Worm (Caenorhabditis elegans): ENCODE results near the gene acl-6.

acl-6 gene

ce11 chrV:5447057-5447456 lies 13.9 kb downstream of the acl-6 start:
- TF ChIP-seq tlf-1 (GFP tag; optimal IDR thresholded peaks at IDR 0.05) (no peak), snpc-1.3 (tag; optimal IDR thresholded peaks at IDR 0.05; ENCODE audit: insufficient read depth) (no peak), tbx-9 (tag; optimal IDR thresholded peaks at IDR 0.05; ENCODE audit: borderline replicate concordance) (no peak), F57A8.1 (GFP tag; optimal IDR thresholded peaks at IDR 0.05) (no peak), hsf-1 (GFP tag; IDR thresholded peaks at IDR 0.05) (no peak)

ce11 chrV:5450742-5451141 lies 17.6 kb downstream of the acl-6 start:
- TF ChIP-seq snpc-4 (GFP tag; optimal IDR thresholded peaks at IDR 0.05), result no peak
- TF ChIP-seq snpc-4 (tag; optimal IDR thresholded peaks at IDR 0.05), result no peak
- TF ChIP-seq lir-1 (GFP tag; conservative IDR thresholded peaks at IDR 0.05), result no peak
- no peak for TF ChIP-seq nhr-179 (tag; optimal IDR thresholded peaks at IDR 0.05)
- TF ChIP-seq mcd-1 (GFP tag; IDR thresholded peaks at IDR 0.05), result no peak
- TF ChIP-seq rec-8 (tag; optimal IDR thresholded peaks at IDR 0.05), result no peak
- TF ChIP-seq ztf-25 (GFP tag; IDR thresholded peaks at IDR 0.05), result no peak
- TF ChIP-seq ztf-28 (GFP tag; IDR thresholded peaks at IDR 0.05), result no peak
- no peak for TF ChIP-seq F57A8.1 (GFP tag; optimal IDR thresholded peaks at IDR 0.05)
- TF ChIP-seq ceh-40 (GFP tag; IDR thresholded peaks at IDR 0.05), result no peak
- TF ChIP-seq rpc-1 (optimal IDR thresholded peaks at IDR 0.05), result no peak
- TF ChIP-seq rpc-1 (tag; optimal IDR thresholded peaks at IDR 0.05), result no peak
- no peak for TF ChIP-seq Y56A3A.18 (GFP tag; IDR thresholded peaks at IDR 0.05)
- TF ChIP-seq madf-10 (tag; optimal IDR thresholded peaks at IDR 0.05), result no peak
- TF ChIP-seq nhr-120 (GFP tag; IDR thresholded peaks at IDR 0.05), result no peak
- TF ChIP-seq hrde-1 (tag; optimal IDR thresholded peaks at IDR 0.05; ENCODE audit: borderline replicate concordance), result no peak
- no peak for TF ChIP-seq B0035.1 (tag; optimal IDR thresholded peaks at IDR 0.05)
- no peak for TF ChIP-seq hmg-20 (GFP tag; IDR thresholded peaks at IDR 0.05)
- no peak for TF ChIP-seq ets-4 (GFP tag; optimal IDR thresholded peaks at IDR 0.05)
- no peak for TF ChIP-seq aptf-2 (GFP tag; conservative IDR thresholded peaks at IDR 0.05)
- TF ChIP-seq unc-62 (GFP tag; optimal IDR thresholded peaks at IDR 0.05), result no peak
- TF ChIP-seq F37B4.10 (GFP tag; IDR thresholded peaks at IDR 0.05), result no peak

- TF ChIP-seq ceh-27 (GFP tag; optimal IDR thresholded peaks at IDR 0.05), result no peak
- TF ChIP-seq lin-40 (tag; optimal IDR thresholded peaks at IDR 0.05), result no peak
- TF ChIP-seq B0336.3 (GFP tag; IDR thresholded peaks at IDR 0.05), result no peak
Measured at ce11 chrV:5453615-5454014, 20.4 kb downstream of the acl-6 start, which contains the start of gene glc-3. TSS of gene glc-3 (minus strand) at chrV:5453715.

ce11 chrV:5454955-5455354 lies 21.8 kb downstream of the acl-6 start:
- TF ChIP-seq nhr-27 (tag; optimal IDR thresholded peaks at IDR 0.05) (no peak), C17E4.6 (GFP tag; IDR thresholded peaks at IDR 0.05) (no peak), ceh-100 (GFP tag; IDR thresholded peaks at IDR 0.05) (no peak), ccch-3 (GFP tag; optimal IDR thresholded peaks at IDR 0.05) (no peak), nhr-90 (tag; optimal IDR thresholded peaks at IDR 0.05) (no peak), sdz-38 (tag; optimal IDR thresholded peaks at IDR 0.05) (no peak), ZK185.1 (tag; optimal IDR thresholded peaks at IDR 0.05; ENCODE audit: poor library complexity, severe bottlenecking) (no peak), attf-5 (GFP tag; optimal IDR thresholded peaks at IDR 0.05) (no peak), attf-6 (GFP tag; IDR thresholded peaks at IDR 0.05) (no peak), ztf-22 (GFP tag; optimal IDR thresholded peaks at IDR 0.05) (no peak), B0261.1 (tag; optimal IDR thresholded peaks at IDR 0.05) (no peak), egl-18 (GFP tag; IDR thresholded peaks at IDR 0.05) (no peak), snpc-4 (GFP tag; optimal IDR thresholded peaks at IDR 0.05) (no peak), snpc-4 (tag; optimal IDR thresholded peaks at IDR 0.05) (no peak), mel-28 (tag; optimal IDR thresholded peaks at IDR 0.05; ENCODE audit: borderline replicate concordance) (no peak), sptf-2 (GFP tag; optimal IDR thresholded peaks at IDR 0.05) (no peak), pbrm-1 (GFP tag; IDR thresholded peaks at IDR 0.05) (no peak), madf-10 (tag; optimal IDR thresholded peaks at IDR 0.05) (no peak), lir-1 (GFP tag; conservative IDR thresholded peaks at IDR 0.05) (no peak), ztf-3 (GFP tag; optimal IDR thresholded peaks at IDR 0.05) (no peak), ceh-40 (GFP tag; IDR thresholded peaks at IDR 0.05) (no peak)
